Worm (Caenorhabditis elegans) whole organism, L3 larva: ENCODE measurements around the gene W02H5.2.

Source experiments
- ZK546.5 ChIP-seq: sonication (generic microtip); optimal IDR thresholded peaks from 2 replicates; lab custom pipeline; 2017; ENCODE audit warnings: missing biosample characterization, missing genetic modification characterization
- ceh-16 ChIP-seq: sonication (generic microtip); optimal IDR thresholded peaks from 2 replicates; lab custom pipeline; 2017; ENCODE audit warnings: missing biosample characterization, missing genetic modification characterization
- ceh-28 ChIP-seq: fragments of 150-350 bp; optimal IDR thresholded peaks from 2 replicates; lab custom pipeline; 2014; ENCODE audit warnings: missing biosample characterization, missing genetic modification reagents, missing genetic modification characterization
- ceh-82 ChIP-seq: fragments of 150-350 bp; optimal IDR thresholded peaks from 2 replicates; lab custom pipeline; 2014; ENCODE audit warnings: missing biosample characterization, missing genetic modification characterization
- daf-12 ChIP-seq: fragments of 150-350 bp; optimal IDR thresholded peaks from 2 replicates; lab custom pipeline; 2014; ENCODE audit warnings: missing biosample characterization, missing genetic modification reagents, missing genetic modification characterization
- egl-27 ChIP-seq: sonication (generic microtip); optimal IDR thresholded peaks from 4 replicates; lab custom pipeline; 2017; ENCODE audit warnings: missing biosample characterization, missing genetic modification reagents, missing genetic modification characterization
- egl-5 ChIP-seq: fragments of 150-350 bp; optimal IDR thresholded peaks from 2 replicates; lab custom pipeline; 2017; ENCODE audit warnings: missing biosample characterization, missing genetic modification reagents, missing genetic modification characterization, inconsistent platforms
- elt-2 ChIP-seq: sonication (generic microtip); optimal IDR thresholded peaks from 2 replicates; lab custom pipeline; 2016; ENCODE audit warnings: missing genetic modification reagents, mild to moderate bottlenecking, missing genetic modification characterization, missing compliant biosample characterization
- elt-3 ChIP-seq, 3 experiments: fragments of 150-350 bp in 1 of 3; sonication (generic microtip) in 2 of 3; optimal IDR thresholded peaks; 2 replicates in 2 of 3; 4 replicates in 1 of 3; lab custom pipeline; 2014 to 2017; ENCODE audit warnings: missing biosample characterization in 3 of 3, missing genetic modification characterization in 3 of 3
- fkh-2 ChIP-seq: fragments of 150-350 bp; optimal IDR thresholded peaks from 2 replicates; lab custom pipeline; 2014; ENCODE audit warnings: missing biosample characterization, missing genetic modification reagents, missing genetic modification characterization
- fos-1 ChIP-seq: fragments of 150-350 bp; optimal IDR thresholded peaks from 2 replicates; lab custom pipeline; 2014; ENCODE audit warnings: missing biosample characterization, missing genetic modification characterization
- hmg-11 ChIP-seq: sonication (generic microtip); optimal IDR thresholded peaks from 2 replicates; lab custom pipeline; 2016; ENCODE audit warnings: missing genetic modification characterization, missing compliant biosample characterization
- jun-1 ChIP-seq: fragments of 150-350 bp; optimal IDR thresholded peaks from 2 replicates; lab custom pipeline; 2014; ENCODE audit warnings: missing biosample characterization, missing genetic modification reagents, missing genetic modification characterization
- lin-15B ChIP-seq: fragments of 150-350 bp; optimal IDR thresholded peaks from 2 replicates; lab custom pipeline; 2014; ENCODE audit warnings: missing biosample characterization, missing genetic modification characterization
- lin-39 ChIP-seq: fragments of 150-350 bp; optimal IDR thresholded peaks from 2 replicates; lab custom pipeline; 2018; ENCODE audit warnings: missing biosample characterization, missing genetic modification reagents, missing genetic modification characterization
- mdl-1 ChIP-seq: fragments of 150-350 bp; optimal IDR thresholded peaks from 2 replicates; lab custom pipeline; 2014; ENCODE audit warnings: missing biosample characterization, missing genetic modification characterization
- mml-1 ChIP-seq: fragments of 150-350 bp; sonication (generic microtip); optimal IDR thresholded peaks from 3 replicates; lab custom pipeline; 2014; ENCODE audit warnings: missing biosample characterization, missing genetic modification characterization
- nfya-1 ChIP-seq: sonication (generic microtip); optimal IDR thresholded peaks from 2 replicates; lab custom pipeline; 2017; ENCODE audit warnings: missing genetic modification characterization, mild to moderate bottlenecking, missing compliant biosample characterization, antibody characterized with exemption, moderate library complexity; ENCODE audit not compliant: insufficient read depth
- nhr-11 ChIP-seq: fragments of 150-350 bp; optimal IDR thresholded peaks from 2 replicates; lab custom pipeline; 2014; ENCODE audit warnings: missing biosample characterization, missing genetic modification characterization
- nhr-23 ChIP-seq: fragments of 150-350 bp; optimal IDR thresholded peaks from 2 replicates; lab custom pipeline; 2014; ENCODE audit warnings: missing biosample characterization, missing genetic modification reagents, missing genetic modification characterization
- nhr-237 ChIP-seq: fragments of 150-350 bp; optimal IDR thresholded peaks from 2 replicates; lab custom pipeline; 2014; ENCODE audit warnings: missing biosample characterization, missing genetic modification characterization
- nhr-25 ChIP-seq: sonication (generic microtip); optimal IDR thresholded peaks from 2 replicates; lab custom pipeline; 2017; ENCODE audit warnings: missing biosample characterization, missing genetic modification characterization
- nhr-28 ChIP-seq: fragments of 150-350 bp; optimal IDR thresholded peaks from 2 replicates; lab custom pipeline; 2014; ENCODE audit warnings: missing biosample characterization, missing genetic modification characterization
- nhr-43 ChIP-seq: sonication (generic microtip); optimal IDR thresholded peaks from 2 replicates; lab custom pipeline; 2016; ENCODE audit warnings: mild to moderate bottlenecking, missing genetic modification characterization, missing compliant biosample characterization; ENCODE audit not compliant: poor library complexity, severe bottlenecking
- nhr-76 ChIP-seq: fragments of 150-350 bp; sonication (generic microtip); optimal IDR thresholded peaks from 5 replicates; lab custom pipeline; 2014; ENCODE audit warnings: missing biosample characterization, missing genetic modification characterization
- nhr-77 ChIP-seq: fragments of 150-350 bp; optimal IDR thresholded peaks from 2 replicates; lab custom pipeline; 2014; ENCODE audit warnings: missing biosample characterization, missing genetic modification characterization
- pha-4 ChIP-seq: fragments of 150-350 bp; optimal IDR thresholded peaks from 2 replicates; lab custom pipeline; 2014; ENCODE audit warnings: missing biosample characterization, missing genetic modification reagents, missing genetic modification characterization
- pqm-1 ChIP-seq: fragments of 150-350 bp; optimal IDR thresholded peaks from 2 replicates; lab custom pipeline; 2017; ENCODE audit warnings: missing biosample characterization, missing genetic modification characterization, inconsistent platforms
- sea-2 ChIP-seq: fragments of 150-350 bp; sonication (generic microtip); optimal IDR thresholded peaks from 4 replicates; lab custom pipeline; 2014; ENCODE audit warnings: missing biosample characterization, missing genetic modification reagents, missing genetic modification characterization
- snpc-4 ChIP-seq: fragments of 150-350 bp; optimal IDR thresholded peaks from 2 replicates; lab custom pipeline; 2014; ENCODE audit warnings: missing biosample characterization, missing genetic modification characterization
- tbx-2 ChIP-seq: sonication (generic microtip); optimal IDR thresholded peaks from 2 replicates; lab custom pipeline; 2016; ENCODE audit warnings: mild to moderate bottlenecking, missing genetic modification characterization, missing compliant biosample characterization
- unc-39 ChIP-seq: sonication (generic microtip); optimal IDR thresholded peaks from 4 replicates; lab custom pipeline; 2017; ENCODE audit warnings: missing biosample characterization, missing genetic modification characterization
- unc-62 ChIP-seq: fragments of 150-350 bp; sonication (generic microtip); optimal IDR thresholded peaks from 4 replicates; lab custom pipeline; 2014; ENCODE audit warnings: missing biosample characterization, missing genetic modification reagents, missing genetic modification characterization
- zag-1 ChIP-seq: fragments of 150-350 bp; optimal IDR thresholded peaks from 2 replicates; lab custom pipeline; 2014; ENCODE audit warnings: missing biosample characterization, missing genetic modification characterization
- ztf-11 ChIP-seq: fragments of 150-350 bp; optimal IDR thresholded peaks from 2 replicates; lab custom pipeline; 2014; ENCODE audit warnings: missing biosample characterization, missing genetic modification characterization
- ztf-4 ChIP-seq: fragments of 150-350 bp; optimal IDR thresholded peaks from 2 replicates; lab custom pipeline; 2014; ENCODE audit warnings: missing biosample characterization, missing genetic modification characterization

Gene W02H5.2

DNA sequence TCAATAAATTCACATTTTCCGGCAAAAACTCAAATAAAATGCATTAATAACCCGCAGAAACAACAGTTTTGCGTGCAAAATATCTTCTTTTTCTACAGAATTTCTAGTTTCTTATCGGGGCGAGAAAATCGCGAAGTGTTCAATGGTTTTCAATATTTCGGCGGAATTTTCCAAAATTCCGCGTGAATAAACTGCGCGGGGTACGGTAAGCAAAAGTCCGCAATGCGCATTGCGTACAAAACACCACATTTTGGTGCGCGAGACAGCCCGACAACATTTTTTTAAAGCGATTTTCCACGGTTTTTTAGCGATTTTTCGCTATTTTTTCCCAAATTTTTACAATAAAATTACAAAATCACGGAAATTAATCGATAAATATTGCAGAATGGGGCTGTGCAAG lies 55.3 kb downstream of the W02H5.2 start, which contains the start of gene Y45G12B.2:
Gene Y45G12B.2, plus strand, starts transcription at position 383 of the 400 bp plus-strand sequence.
- TF ChIP-seq elt-2 (tag; lab: Kevin White, UChicago) = peak; percentile 47
- no peak for TF ChIP-seq nhr-43 (tag; lab: Kevin White, UChicago)
- no peak for TF ChIP-seq lin-39 (tag; lab: Kevin White, UChicago)
- TF ChIP-seq elt-3 (tag; optimal IDR thresholded peaks at IDR 0.05; lab: Kevin White, UChicago) = no peak
- TF ChIP-seq ceh-16 (tag; lab: Kevin White, UChicago) = no peak
- no peak for TF ChIP-seq fos-1 (tag; lab: Kevin White, UChicago)
- no peak for TF ChIP-seq unc-39
- TF ChIP-seq nfya-1 (tag; lab: Kevin White, UChicago) = peak; percentile 90
- no peak for TF ChIP-seq ceh-82 (tag; lab: Kevin White, UChicago)
- TF ChIP-seq nhr-25 = peak; percentile 38
- TF ChIP-seq ceh-28 = peak; percentile 31
- no peak for TF ChIP-seq daf-12 (tag; lab: Kevin White, UChicago)
- TF ChIP-seq ztf-4 = no peak
- TF ChIP-seq nhr-77 = no peak
- TF ChIP-seq ztf-11 (tag; lab: Kevin White, UChicago) = no peak
- peak; percentile 17 for TF ChIP-seq jun-1
- TF ChIP-seq sea-2 (GFP tag; lab: Kevin White, UChicago) = peak; percentile 17
- no peak for TF ChIP-seq nhr-76 (tag; lab: Kevin White, UChicago)
- peak; percentile 58 for TF ChIP-seq nhr-23 (tag; lab: Kevin White, UChicago)
- TF ChIP-seq pqm-1 = peak; percentile 58
- TF ChIP-seq hmg-11 (tag; lab: Kevin White, UChicago) = peak; percentile 67
- no peak for TF ChIP-seq egl-27
- TF ChIP-seq egl-5 = no peak
- no peak for TF ChIP-seq ZK546.5 (tag; lab: Kevin White, UChicago)
- TF ChIP-seq lin-15B (tag; lab: Kevin White, UChicago) = peak; percentile 71
- no peak for TF ChIP-seq unc-62 (GFP tag; lab: Kevin White, UChicago)
- peak; percentile 8 for TF ChIP-seq snpc-4 (tag; lab: Kevin White, UChicago)
- TF ChIP-seq nhr-28 (tag; lab: Kevin White, UChicago) = no peak
- peak; percentile 77 for TF ChIP-seq pha-4 (tag; lab: Kevin White, UChicago)
- no peak for TF ChIP-seq mdl-1 (tag; lab: Kevin White, UChicago)
- TF ChIP-seq nhr-11 (tag; lab: Kevin White, UChicago) = no peak

DNA sequence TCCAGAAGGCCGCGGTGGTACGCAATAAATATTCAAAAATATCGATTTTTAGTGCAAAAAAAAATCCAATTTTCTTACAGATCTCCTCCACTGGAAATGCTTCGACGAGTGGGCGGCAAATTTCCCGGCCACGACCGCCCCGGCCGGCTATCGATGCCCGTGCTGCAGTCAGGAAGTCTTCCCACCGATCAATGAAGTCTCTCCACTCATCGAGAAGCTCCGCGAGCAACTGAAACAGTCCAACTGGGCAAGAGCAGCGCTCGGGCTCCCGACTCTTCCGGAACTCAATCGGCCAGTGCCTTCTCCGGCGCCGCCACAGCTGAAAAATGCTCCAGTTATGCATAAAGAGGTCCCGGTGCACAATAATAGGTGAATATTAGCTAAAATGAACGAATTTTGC lies 56.8 kb downstream of the W02H5.2 start, which contains the start of gene Y45G12B.3:
Gene Y45G12B.3, minus strand, starts transcription at position 320 of the 400 bp plus-strand sequence.
- no peak for TF ChIP-seq egl-27
- no peak for TF ChIP-seq pha-4 (tag; lab: Kevin White, UChicago)
- TF ChIP-seq pqm-1 = no peak
- no peak for TF ChIP-seq nhr-237 (tag; lab: Kevin White, UChicago)
- TF ChIP-seq mml-1 (tag; lab: Kevin White, UChicago) = no peak
- TF ChIP-seq nhr-23 (tag; lab: Kevin White, UChicago) = no peak
- no peak for TF ChIP-seq elt-2 (tag; lab: Kevin White, UChicago)
- no peak for TF ChIP-seq nhr-77
- TF ChIP-seq nhr-28 (tag; lab: Kevin White, UChicago) = no peak
- TF ChIP-seq zag-1 (tag; lab: Kevin White, UChicago) = no peak
- no peak for TF ChIP-seq tbx-2 (tag; lab: Kevin White, UChicago)
- no peak for TF ChIP-seq daf-12 (tag; lab: Kevin White, UChicago)
- TF ChIP-seq ceh-28 = no peak
- TF ChIP-seq nhr-76 (tag; lab: Kevin White, UChicago) = no peak
- TF ChIP-seq nhr-11 (tag; lab: Kevin White, UChicago) = no peak
- no peak for TF ChIP-seq egl-5
- no peak for TF ChIP-seq fkh-2
